Fruit fly (Drosophila melanogaster) whole organism, adult: ENCODE data around the gene CG18302.

ENCODE experiments used
- CG1620 ChIP-seq: fragments of 200-800 bp; sonication (Bioruptor generic); optimal IDR thresholded peaks from 2 replicates; lab custom pipeline; 2016; ENCODE audit warnings: missing biosample characterization, missing genetic modification characterization
- CG5204 ChIP-seq: fragments of 200-800 bp; sonication (Bioruptor generic); optimal IDR thresholded peaks from 2 replicates; lab custom pipeline; 2016; ENCODE audit warnings: missing biosample characterization, missing genetic modification characterization
- Crg-1 ChIP-seq: fragments of 200-800 bp; sonication (Bioruptor generic); optimal IDR thresholded peaks from 2 replicates; lab custom pipeline; 2016; ENCODE audit warnings: missing biosample characterization, missing genetic modification characterization
- ovo ChIP-seq: fragments of 200-800 bp; sonication (Bioruptor generic); optimal IDR thresholded peaks from 2 replicates; lab custom pipeline; 2016; ENCODE audit warnings: missing biosample characterization, missing genetic modification characterization
- pad ChIP-seq: fragments of 200-800 bp; sonication (Bioruptor generic); optimal IDR thresholded peaks from 3 replicates; lab custom pipeline; 2017; ENCODE audit warnings: missing biosample characterization, missing genetic modification characterization, mild to moderate bottlenecking, moderate library complexity, missing genetic modification reagents

dm6 chr2L:10577692-10578091, 43.6 kb downstream of the CG18302 start, which contains the start of gene w-cup:
- TF ChIP-seq CG5204 (GFP tag; lab: Kevin White, UChicago) = no peak
- TF ChIP-seq pad (GFP tag; lab: Kevin White, UChicago) = no peak
- no peak for TF ChIP-seq ovo (GFP tag; lab: Kevin White, UChicago)
- no peak for TF ChIP-seq CG1620 (GFP tag; lab: Kevin White, UChicago)
- no peak for TF ChIP-seq Crg-1 (GFP tag; lab: Kevin White, UChicago)
